Worm (Caenorhabditis elegans) whole organism, young adult: ENCODE measurements around the gene Y66D12A.7.

Source experiments
- lir-1 ChIP-seq: fragments of 200-800 bp; sonication (Bioruptor generic); conservative IDR thresholded peaks from 2 replicates; pipeline ENCODE4 v1.3.6; 2022; ENCODE audit warnings: missing genetic modification reagents, missing genetic modification characterization, missing compliant biosample characterization
- madf-3 ChIP-seq: fragments of 200-800 bp; sonication (Bioruptor generic); IDR thresholded peaks from 2 replicates; pipeline ENCODE4 v1.3.6; 2022; ENCODE audit warnings: missing genetic modification reagents, missing genetic modification characterization, missing compliant biosample characterization
- unc-62 ChIP-seq: fragments of 150-350 bp; optimal IDR thresholded peaks from 2 replicates; lab custom pipeline; 2014; ENCODE audit warnings: missing biosample characterization, missing genetic modification reagents, missing genetic modification characterization

DNA sequence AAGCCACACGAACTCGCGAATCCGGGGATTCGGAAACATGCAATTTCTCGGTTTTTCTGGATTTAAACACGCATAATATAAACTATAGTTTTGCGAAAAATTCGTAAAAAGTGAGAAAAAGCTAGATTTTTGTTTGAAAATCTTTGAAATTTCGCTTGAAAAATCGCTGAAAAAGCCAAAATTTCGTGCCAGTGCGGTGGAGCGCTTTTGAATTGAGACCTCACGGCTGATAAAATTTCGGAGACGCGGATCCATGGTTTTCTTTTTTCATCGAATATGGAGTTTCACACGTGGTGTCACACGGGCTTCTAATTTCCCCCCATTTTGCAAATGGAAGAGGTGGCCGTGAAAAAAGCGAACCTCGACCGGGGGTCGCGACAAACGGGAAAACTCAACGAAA lies 10.0 kb upstream of the Y66D12A.7 start:
- TF ChIP-seq lir-1 (GFP tag; lab: Robert Waterston, UW), result no peak
- no peak for TF ChIP-seq unc-62 (GFP tag; lab: Kevin White, UChicago)
- TF ChIP-seq madf-3 (GFP tag; lab: Robert Waterston, UW), result no peak
